Fruit fly (Drosophila melanogaster): ENCODE results near the gene CG15765.

Gene CG15765

DNA sequence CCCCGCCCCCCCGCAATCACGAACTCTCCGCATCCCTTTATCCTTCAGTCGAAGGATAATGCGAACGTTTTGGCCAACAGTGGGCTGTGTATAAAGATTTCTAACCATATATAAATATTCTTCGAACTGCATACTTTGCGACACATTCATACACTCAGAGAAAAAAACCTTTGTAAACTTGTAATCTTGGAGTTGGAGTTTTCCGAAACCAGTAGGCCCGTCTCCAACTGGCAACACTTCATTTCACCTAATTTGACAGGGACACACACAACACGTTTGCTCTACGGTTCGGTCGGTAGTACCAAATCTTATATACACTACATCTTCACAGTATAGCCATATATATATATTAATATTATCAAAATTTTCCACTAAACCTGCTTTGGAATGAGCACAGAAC is 50.4 kb downstream of the CG15765 start, which contains the start of gene CG15764:
TSS of gene CG15764 (plus strand) at position 301 of the 400 bp plus-strand sequence.
- TF ChIP-seq CG14860 (GFP tag; IDR thresholded peaks at IDR 0.05; ENCODE audit: partially characterized antibody): no peak

DNA sequence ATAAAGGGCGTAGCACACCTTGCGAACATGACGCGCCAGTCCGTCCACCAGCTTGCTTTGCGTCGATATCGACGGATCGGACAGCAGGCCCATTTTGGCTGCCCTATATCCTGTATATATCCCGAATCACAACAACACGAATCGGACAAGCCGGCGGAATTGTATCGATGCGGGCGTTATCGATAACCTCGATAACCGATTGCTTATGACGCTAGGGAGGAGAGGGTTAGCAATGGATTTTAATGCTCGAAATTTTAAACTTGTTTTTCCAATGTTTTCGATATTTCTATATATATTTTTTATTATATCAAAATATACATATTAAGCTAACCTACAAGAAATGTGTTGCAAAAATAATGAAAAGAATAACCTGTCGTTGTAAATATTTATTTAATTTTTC is 54.8 kb downstream of the CG15765 start, which contains the start of gene GAA1:
TSS of gene GAA1 (minus strand) at position 194 of the 400 bp plus-strand sequence.
- TF ChIP-seq zen2 (GFP tag; IDR thresholded peaks at IDR 0.05; ENCODE audit: partially characterized antibody): peak; percentile 79
- peak; percentile 86 for TF ChIP-seq CG2116 (GFP tag; optimal IDR thresholded peaks at IDR 0.05)
- no peak for TF ChIP-seq Camta (GFP tag; optimal IDR thresholded peaks at IDR 0.05)
- TF ChIP-seq E2f2 (GFP tag; IDR thresholded peaks at IDR 0.05): peak; percentile 68
- TF ChIP-seq CG4360 (GFP tag; IDR thresholded peaks at IDR 0.05): peak; percentile 64; the same call in 1 of the 2 replicates
- no peak for TF ChIP-seq CG8281 (tag; optimal IDR thresholded peaks at IDR 0.05)
- TF ChIP-seq tna (GFP tag; IDR thresholded peaks at IDR 0.05; ENCODE audit: partially characterized antibody): peak; percentile 97
- peak; percentile 92 for TF ChIP-seq hb (GFP tag; IDR thresholded peaks at IDR 0.05; ENCODE audit: partially characterized antibody)
- TF ChIP-seq Lhr (GFP tag; optimal IDR thresholded peaks at IDR 0.05): no peak
- no peak for TF ChIP-seq pan (optimal IDR thresholded peaks at IDR 0.05)
- TF ChIP-seq pan (GFP tag; optimal IDR thresholded peaks at IDR 0.05 in 1 of 2, IDR thresholded peaks at IDR 0.05 in 1 of 2): no peak
- TF ChIP-seq lilli (GFP tag; optimal IDR thresholded peaks at IDR 0.05): peak; percentile 7
- TF ChIP-seq slbo (GFP tag; IDR thresholded peaks at IDR 0.05): peak; percentile 43; the same call in 1 of the 2 replicates
- TF ChIP-seq CG13424 (tag; optimal IDR thresholded peaks at IDR 0.05): peak; percentile 12
- TF ChIP-seq inv (GFP tag; IDR thresholded peaks at IDR 0.05; ENCODE audit: partially characterized antibody): peak; percentile 64
- TF ChIP-seq Xbp1 (GFP tag; optimal IDR thresholded peaks at IDR 0.05): peak; percentile 20
- TF ChIP-seq Dref (GFP tag; IDR thresholded peaks at IDR 0.05): peak; percentile 82
- no peak for TF ChIP-seq CG31441 (GFP tag; IDR thresholded peaks at IDR 0.05)
- TF ChIP-seq CG9932 (GFP tag; IDR thresholded peaks at IDR 0.05): peak; percentile 40; the same call in 1 of the 2 replicates
- TF ChIP-seq D19A (tag; optimal IDR thresholded peaks at IDR 0.05): peak; percentile 56
- TF ChIP-seq CG31388 (GFP tag; optimal IDR thresholded peaks at IDR 0.05): no peak
- TF ChIP-seq CG15696 (tag; optimal IDR thresholded peaks at IDR 0.05): peak; percentile 2
- peak; percentile 78 for TF ChIP-seq hbn (GFP tag; IDR thresholded peaks at IDR 0.05; ENCODE audit: partially characterized antibody)
- peak; percentile 5 for TF ChIP-seq CG30020 (tag; optimal IDR thresholded peaks at IDR 0.05)
- TF ChIP-seq amos (GFP tag; IDR thresholded peaks at IDR 0.05; ENCODE audit: partially characterized antibody): peak; percentile 79
- peak; percentile 86 for TF ChIP-seq Bgb (GFP tag; IDR thresholded peaks at IDR 0.05; ENCODE audit: partially characterized antibody)
- no peak for TF ChIP-seq Mrtf (GFP tag; IDR thresholded peaks at IDR 0.05)
- peak; percentile 94 for TF ChIP-seq nerfin-2 (GFP tag; IDR thresholded peaks at IDR 0.05; ENCODE audit: partially characterized antibody)
- TF ChIP-seq Fer1 (GFP tag; optimal IDR thresholded peaks at IDR 0.05): peak; percentile 10
- TF ChIP-seq ssp (GFP tag; IDR thresholded peaks at IDR 0.05): no peak
- peak; percentile 3 for TF ChIP-seq ind (GFP tag; optimal IDR thresholded peaks at IDR 0.05)
- TF ChIP-seq prd (optimal IDR thresholded peaks at IDR 0.05): no peak
- TF ChIP-seq prd (GFP tag; IDR thresholded peaks at IDR 0.05): 0 out of 3 replicates have a peak, but pooled peaks have one; percentile 14
- no peak for TF ChIP-seq Ets65A (GFP tag)
- TF ChIP-seq Gug (GFP tag; IDR thresholded peaks at IDR 0.05): peak; percentile 20; the same call in 1 of the 4 replicates
- peak; percentile 81 for TF ChIP-seq Dll (GFP tag; IDR thresholded peaks at IDR 0.05; ENCODE audit: partially characterized antibody)
- TF ChIP-seq vnd (GFP tag; IDR thresholded peaks at IDR 0.05; ENCODE audit: partially characterized antibody): peak; percentile 85
- TF ChIP-seq tll (GFP tag; optimal IDR thresholded peaks at IDR 0.05): no peak
- peak; percentile 40 for TF ChIP-seq MESR4 (GFP tag; optimal IDR thresholded peaks at IDR 0.05)
- peak; percentile 26 for TF ChIP-seq grau (tag; optimal IDR thresholded peaks at IDR 0.05)
- TF ChIP-seq sna (GFP tag; IDR thresholded peaks at IDR 0.05; ENCODE audit: partially characterized antibody): peak; percentile 88
- no peak for TF ChIP-seq CG31224 (GFP tag; IDR thresholded peaks at IDR 0.05)
- peak; percentile 94 for TF ChIP-seq CG7963 (GFP tag; IDR thresholded peaks at IDR 0.05; ENCODE audit: partially characterized antibody)
- TF ChIP-seq bbx (GFP tag; IDR thresholded peaks at IDR 0.05; ENCODE audit: partially characterized antibody): peak; percentile 93
- peak; percentile 26 for TF ChIP-seq CG15514 (GFP tag; optimal IDR thresholded peaks at IDR 0.05)
- TF ChIP-seq vvl (GFP tag; IDR thresholded peaks at IDR 0.05): peak; percentile 29; the same call in 1 of the 2 replicates
